Worm (Caenorhabditis elegans): ENCODE data around the gene obr-1.

The obr-1 gene

DNA sequence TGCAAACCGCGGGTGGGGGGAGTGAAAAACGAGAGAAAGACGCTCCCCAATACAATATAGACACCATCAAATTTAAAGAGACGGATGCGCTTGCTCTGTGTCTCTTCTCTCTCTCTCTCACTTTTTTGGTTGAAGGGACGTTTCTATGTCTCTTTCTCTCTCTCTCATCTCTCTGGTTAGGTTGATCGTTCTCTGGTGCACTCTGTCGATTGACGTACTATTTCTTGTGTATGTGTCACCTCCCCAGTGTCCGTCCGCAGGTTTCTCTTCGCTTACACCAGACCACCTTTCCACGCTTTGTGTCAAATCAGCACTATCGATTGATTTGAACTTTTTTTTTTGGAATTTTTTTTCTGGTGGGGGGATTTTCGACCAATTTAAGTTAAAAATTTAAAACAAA, 27.3 kb downstream of the obr-1 start (continued):
- peak in 2 of 3 experiments; percentile 1 to 39 for TF ChIP-seq ceh-82 (tag; optimal IDR thresholded peaks at IDR 0.05)
- no peak for TF ChIP-seq Y116A8C.19 (tag; optimal IDR thresholded peaks at IDR 0.05; ENCODE audit: borderline replicate concordance)
- peak; percentile 89 for TF ChIP-seq blmp-1 (tag; optimal IDR thresholded peaks at IDR 0.05)
- TF ChIP-seq dpl-1 (GFP tag; optimal IDR thresholded peaks at IDR 0.05), result peak; percentile 11 to 51 (median 50)
- TF ChIP-seq skn-1 (tag; optimal IDR thresholded peaks at IDR 0.05), result peak; percentile 68
- no peak for TF ChIP-seq nhr-84 (tag; optimal IDR thresholded peaks at IDR 0.05)
- TF ChIP-seq C34B4.2 (tag; optimal IDR thresholded peaks at IDR 0.05), result no peak
- peak in 1 of 2 experiments; percentile 4 for TF ChIP-seq ztf-11 (tag; optimal IDR thresholded peaks at IDR 0.05)
- TF ChIP-seq elt-3 (tag; optimal IDR thresholded peaks at IDR 0.05), result peak in 4 of 6 experiments; percentile 47 to 61 (median 54)
- TF ChIP-seq ceh-90 (tag; optimal IDR thresholded peaks at IDR 0.05), result no peak
- TF ChIP-seq C04F5.9 (tag; optimal IDR thresholded peaks at IDR 0.05), result no peak
- TF ChIP-seq fos-1 (tag; optimal IDR thresholded peaks at IDR 0.05), result peak; percentile 83
- peak; percentile 33 for TF ChIP-seq fkh-8 (tag; optimal IDR thresholded peaks at IDR 0.05)
- TF ChIP-seq lin-13 (GFP tag; optimal IDR thresholded peaks at IDR 0.05), result peak; percentile 23
- TF ChIP-seq xbp-1 (tag; optimal IDR thresholded peaks at IDR 0.05), result peak; percentile 52
- peak; percentile 80 for TF ChIP-seq C16A3.4 (tag; optimal IDR thresholded peaks at IDR 0.05)
- TF ChIP-seq grh-1 (GFP tag; IDR thresholded peaks at IDR 0.05), result no peak
- peak; percentile 94 for TF ChIP-seq nhr-19 (GFP tag; conservative IDR thresholded peaks at IDR 0.05)
- TF ChIP-seq zag-1 (tag; optimal IDR thresholded peaks at IDR 0.05), result no peak
- no peak for TF ChIP-seq ceh-8 (GFP tag; optimal IDR thresholded peaks at IDR 0.05)
- no peak for TF ChIP-seq sup-37 (GFP tag; optimal IDR thresholded peaks at IDR 0.05)
- TF ChIP-seq mep-1 (tag; optimal IDR thresholded peaks at IDR 0.05), result peak; percentile 76
- no peak for TF ChIP-seq lin-15B (tag; optimal IDR thresholded peaks at IDR 0.05)
- peak; percentile 90 for TF ChIP-seq nhr-85 (tag)
- TF ChIP-seq rnt-1 (tag; optimal IDR thresholded peaks at IDR 0.05), result no peak
- no peak for TF ChIP-seq sptf-1 (tag; optimal IDR thresholded peaks at IDR 0.05)
- TF ChIP-seq vab-15 (tag; optimal IDR thresholded peaks at IDR 0.05), result no peak
- peak; percentile 59 for TF ChIP-seq swsn-7 (tag; optimal IDR thresholded peaks at IDR 0.05)
- no peak for TF ChIP-seq nhr-76 (tag; optimal IDR thresholded peaks at IDR 0.05)
- TF ChIP-seq lin-39 (tag; optimal IDR thresholded peaks at IDR 0.05), result no peak
- peak; percentile 35 for TF ChIP-seq dsc-1 (tag; optimal IDR thresholded peaks at IDR 0.05)
- TF ChIP-seq tlp-1 (tag; optimal IDR thresholded peaks at IDR 0.05), result no peak
- peak; percentile 90 for TF ChIP-seq snu-23 (GFP tag; optimal IDR thresholded peaks at IDR 0.05)
- peak; percentile 60 for TF ChIP-seq tbx-2 (tag; optimal IDR thresholded peaks at IDR 0.05)
- TF ChIP-seq ets-5 (GFP tag; IDR thresholded peaks at IDR 0.05), result no peak
- TF ChIP-seq nhr-12 (tag; optimal IDR thresholded peaks at IDR 0.05), result no peak
- TF ChIP-seq unc-62 (GFP tag; optimal IDR thresholded peaks at IDR 0.05), result no peak
- peak; percentile 3 for TF ChIP-seq F16B12.6 (tag; optimal IDR thresholded peaks at IDR 0.05)
- no peak for TF ChIP-seq mab-9 (GFP tag; IDR thresholded peaks at IDR 0.05)
- no peak for TF ChIP-seq alr-1 (tag; optimal IDR thresholded peaks at IDR 0.05; ENCODE audit: borderline replicate concordance)
- peak; percentile 68 for TF ChIP-seq nhr-77 (tag; optimal IDR thresholded peaks at IDR 0.05)
- TF ChIP-seq hlh-4 (tag; optimal IDR thresholded peaks at IDR 0.05), result no peak
- TF ChIP-seq unc-86 (tag; optimal IDR thresholded peaks at IDR 0.05), result no peak
- peak; percentile 72 for TF ChIP-seq nhr-47 (tag; optimal IDR thresholded peaks at IDR 0.05)
- TF ChIP-seq ceh-88 (GFP tag; IDR thresholded peaks at IDR 0.05), result no peak
- TF ChIP-seq sox-4 (tag; optimal IDR thresholded peaks at IDR 0.05), result no peak
- peak; percentile 86 for TF ChIP-seq nhr-71 (tag; optimal IDR thresholded peaks at IDR 0.05)
- no peak for TF ChIP-seq pag-3 (tag; optimal IDR thresholded peaks at IDR 0.05; ENCODE audit: borderline replicate concordance, insufficient read depth)
- TF ChIP-seq ztf-4 (tag; optimal IDR thresholded peaks at IDR 0.05), result peak; percentile 49
- TF ChIP-seq nhr-20 (tag; optimal IDR thresholded peaks at IDR 0.05), result peak; percentile 84
- TF ChIP-seq hlh-17 (GFP tag; optimal IDR thresholded peaks at IDR 0.05; ENCODE audit: borderline replicate concordance), result no peak
- TF ChIP-seq unc-30 (tag; optimal IDR thresholded peaks at IDR 0.05), result no peak
- no peak for TF ChIP-seq egl-27 (tag; optimal IDR thresholded peaks at IDR 0.05)
